Fruit fly (Drosophila melanogaster) whole organism, adult: ENCODE results near the gene CG34011.

ENCODE experiments used
- CG11617 ChIP-seq: fragments of 200-800 bp; sonication (Bioruptor generic); optimal IDR thresholded peaks from 2 replicates; lab custom pipeline; 2017; ENCODE audit warnings: mild to moderate bottlenecking, missing biosample characterization, missing genetic modification reagents, missing genetic modification characterization
- CG12768 ChIP-seq: fragments of 200-800 bp; sonication (Bioruptor generic); optimal IDR thresholded peaks from 2 replicates; lab custom pipeline; 2017; ENCODE audit warnings: missing biosample characterization, missing genetic modification characterization, mild to moderate bottlenecking, moderate library complexity, missing genetic modification reagents
- CG14711 ChIP-seq: fragments of 200-800 bp; sonication (Bioruptor generic); optimal IDR thresholded peaks from 2 replicates; lab custom pipeline; 2018; ENCODE audit warnings: missing biosample characterization, mild to moderate bottlenecking, missing genetic modification characterization, moderate library complexity
- CG1620 ChIP-seq: fragments of 200-800 bp; sonication (Bioruptor generic); optimal IDR thresholded peaks from 2 replicates; lab custom pipeline; 2016; ENCODE audit warnings: missing biosample characterization, missing genetic modification characterization
- CG33017 ChIP-seq: fragments of 200-800 bp; sonication (Bioruptor generic); optimal IDR thresholded peaks from 2 replicates; lab custom pipeline; 2018; ENCODE audit warnings: missing biosample characterization, mild to moderate bottlenecking, missing genetic modification characterization, moderate library complexity
- CG5204 ChIP-seq: fragments of 200-800 bp; sonication (Bioruptor generic); optimal IDR thresholded peaks from 2 replicates; lab custom pipeline; 2016; ENCODE audit warnings: missing biosample characterization, missing genetic modification characterization
- CG7045 ChIP-seq: fragments of 200-800 bp; sonication (Bioruptor generic); optimal IDR thresholded peaks from 2 replicates; lab custom pipeline; 2017; ENCODE audit warnings: missing biosample characterization, mild to moderate bottlenecking, missing genetic modification characterization
- CG7101 ChIP-seq: fragments of 200-800 bp; sonication (Bioruptor generic); optimal IDR thresholded peaks from 2 replicates; lab custom pipeline; 2018; ENCODE audit warnings: missing biosample characterization, mild to moderate bottlenecking, missing genetic modification characterization, moderate library complexity
- Clk ChIP-seq: fragments of 200-800 bp; sonication (Bioruptor generic); optimal IDR thresholded peaks from 2 replicates; lab custom pipeline; 2017; ENCODE audit warnings: missing biosample characterization, missing genetic modification characterization
- Crg-1 ChIP-seq: fragments of 200-800 bp; sonication (Bioruptor generic); optimal IDR thresholded peaks from 2 replicates; lab custom pipeline; 2016; ENCODE audit warnings: missing biosample characterization, missing genetic modification characterization
- Hr96 ChIP-seq: fragments of 200-800 bp; sonication (Bioruptor generic); optimal IDR thresholded peaks from 2 replicates; lab custom pipeline; 2016; ENCODE audit warnings: missing biosample characterization, missing genetic modification characterization
- Mnt ChIP-seq: fragments of 200-800 bp; sonication (Bioruptor generic); optimal IDR thresholded peaks from 2 replicates; lab custom pipeline; 2016; ENCODE audit warnings: missing biosample characterization, mild to moderate bottlenecking, missing genetic modification characterization
- bab1 ChIP-seq: fragments of 200-800 bp; sonication (Bioruptor generic); optimal IDR thresholded peaks from 3 replicates; lab custom pipeline; 2019; ENCODE audit warnings: missing biosample characterization, mild to moderate bottlenecking, missing genetic modification characterization, moderate library complexity
- cic ChIP-seq: fragments of 200-800 bp; sonication (Bioruptor generic); optimal IDR thresholded peaks from 2 replicates; lab custom pipeline; 2017; ENCODE audit warnings: missing biosample characterization, mild to moderate bottlenecking, missing genetic modification characterization, moderate library complexity
- cnc ChIP-seq, 2 experiments: fragments of >200 bp; optimal IDR thresholded peaks; 2 replicates each; lab custom pipeline; 2017
- kay ChIP-seq: fragments of 200-800 bp; sonication (Bioruptor generic); peaks from one replicate; lab custom pipeline; 2016; ENCODE audit warnings: missing biosample characterization, missing genetic modification characterization, borderline replicate concordance
- ovo ChIP-seq: fragments of 200-800 bp; sonication (Bioruptor generic); optimal IDR thresholded peaks from 2 replicates; lab custom pipeline; 2016; ENCODE audit warnings: missing biosample characterization, missing genetic modification characterization
- pad ChIP-seq: fragments of 200-800 bp; sonication (Bioruptor generic); optimal IDR thresholded peaks from 3 replicates; lab custom pipeline; 2017; ENCODE audit warnings: missing biosample characterization, missing genetic modification characterization, mild to moderate bottlenecking, moderate library complexity, missing genetic modification reagents
- tj ChIP-seq: fragments of 200-800 bp; sonication (Bioruptor generic); optimal IDR thresholded peaks from 3 replicates; lab custom pipeline; 2017; ENCODE audit warnings: missing biosample characterization, mild to moderate bottlenecking, missing genetic modification characterization, moderate library complexity
- toe ChIP-seq: fragments of 200-800 bp; sonication (Bioruptor generic); optimal IDR thresholded peaks from 2 replicates; lab custom pipeline; 2016; ENCODE audit warnings: missing biosample characterization, missing genetic modification characterization

Gene CG34011

dm6 chr2L:5726049-5726448 lies 9.5 kb downstream of the CG34011 start:
- TF ChIP-seq CG33017 (tag; lab: Kevin White, UChicago) (no peak), cic (GFP tag; lab: Kevin White, UChicago) (no peak), bab1 (GFP tag; lab: Kevin White, UChicago) (no peak), toe (GFP tag; lab: Kevin White, UChicago) (no peak), CG5204 (GFP tag; lab: Kevin White, UChicago) (no peak), CG1620 (GFP tag; lab: Kevin White, UChicago) (no peak), CG12768 (GFP tag; lab: Kevin White, UChicago) (no peak), Clk (no peak)

- TF ChIP-seq pad (GFP tag; lab: Kevin White, UChicago) (no peak), CG7101 (no peak), CG7045 (GFP tag; lab: Kevin White, UChicago) (no peak), Mnt (GFP tag; lab: Kevin White, UChicago) (no peak), CG33017 (tag; lab: Kevin White, UChicago) (no peak), bab1 (GFP tag; lab: Kevin White, UChicago) (no peak), Clk (no peak), ovo (no peak), CG14711 (tag; lab: Kevin White, UChicago) (no peak), CG5204 (GFP tag; lab: Kevin White, UChicago) (no peak), CG12768 (GFP tag; lab: Kevin White, UChicago) (no peak), cnc (optimal IDR thresholded peaks at IDR 0.05; lab: Kevin White, UChicago) (no peak), Crg-1 (GFP tag; lab: Kevin White, UChicago) (no peak), Hr96 (GFP tag; lab: Kevin White, UChicago) (no peak)
Observed at dm6 chr2L:5728711-5729110, 12.2 kb downstream of the CG34011 start, which contains the start of gene CG14006. Gene CG14006 (minus strand): TSS chr2L:5728811.

- TF ChIP-seq CG12768 (GFP tag; lab: Kevin White, UChicago) (no peak), pad (GFP tag; lab: Kevin White, UChicago) (no peak), toe (GFP tag; lab: Kevin White, UChicago) (no peak), ovo (no peak), CG11617 (no peak), tj (GFP tag; lab: Kevin White, UChicago) (no peak), CG1620 (GFP tag; lab: Kevin White, UChicago) (no peak), cic (GFP tag; lab: Kevin White, UChicago) (no peak), Mnt (GFP tag; lab: Kevin White, UChicago) (no peak), CG5204 (GFP tag; lab: Kevin White, UChicago) (no peak), kay (GFP tag; lab: Kevin White, UChicago) (no peak), cnc (optimal IDR thresholded peaks at IDR 0.05; lab: Kevin White, UChicago) (no peak), CG14711 (tag; lab: Kevin White, UChicago) (no peak), CG7101 (no peak), Clk (no peak), Hr96 (GFP tag; lab: Kevin White, UChicago) (no peak)
Observed at dm6 chr2L:5730432-5730831, 13.9 kb downstream of the CG34011 start.

dm6 chr2L:5740740-5741139 lies 24.2 kb downstream of the CG34011 start:
- TF ChIP-seq tj (GFP tag; lab: Kevin White, UChicago) (peak; percentile 10), CG7045 (GFP tag; lab: Kevin White, UChicago) (no peak), pad (GFP tag; lab: Kevin White, UChicago) (no peak)

dm6 chr2L:5741144-5741543 lies 24.6 kb downstream of the CG34011 start, which contains the start of gene CG11147:
Gene CG11147 (minus strand): TSS chr2L:5741244.
- TF ChIP-seq toe (GFP tag; lab: Kevin White, UChicago) (no peak), CG14711 (tag; lab: Kevin White, UChicago) (no peak), kay (GFP tag; lab: Kevin White, UChicago) (no peak), CG5204 (GFP tag; lab: Kevin White, UChicago) (no peak), ovo (no peak), CG7101 (no peak), CG1620 (GFP tag; lab: Kevin White, UChicago) (no peak), cic (GFP tag; lab: Kevin White, UChicago) (no peak), bab1 (GFP tag; lab: Kevin White, UChicago) (no peak), tj (GFP tag; lab: Kevin White, UChicago) (no peak), Hr96 (GFP tag; lab: Kevin White, UChicago) (no peak), CG33017 (tag; lab: Kevin White, UChicago) (no peak), Crg-1 (GFP tag; lab: Kevin White, UChicago) (no peak), pad (GFP tag; lab: Kevin White, UChicago) (no peak), cnc (optimal IDR thresholded peaks at IDR 0.05; lab: Kevin White, UChicago) (no peak), CG12768 (GFP tag; lab: Kevin White, UChicago) (no peak)

- TF ChIP-seq cnc (optimal IDR thresholded peaks at IDR 0.05; lab: Kevin White, UChicago) (no peak), tj (GFP tag; lab: Kevin White, UChicago) (peak; percentile 23), bab1 (GFP tag; lab: Kevin White, UChicago) (no peak), kay (GFP tag; lab: Kevin White, UChicago) (no peak), CG11617 (no peak)
Observed at dm6 chr2L:5742437-5742836, 25.9 kb downstream of the CG34011 start.
